Worm (Caenorhabditis elegans) whole organism, L4/young adult: Measurements from ENCODE around the gene C50B8.6.

Experiments
- dao-5 ChIP-seq: sonication (generic microtip); optimal IDR thresholded peaks from 2 replicates; lab custom pipeline; 2016; ENCODE audit warnings: missing genotype, missing genetic modification characterization, moderate library complexity, missing compliant biosample characterization
- him-1 ChIP-seq: sonication (generic microtip); optimal IDR thresholded peaks from 2 replicates; lab custom pipeline; 2016; ENCODE audit warnings: missing genotype, missing genetic modification reagents, missing genetic modification characterization, missing compliant biosample characterization

DNA sequence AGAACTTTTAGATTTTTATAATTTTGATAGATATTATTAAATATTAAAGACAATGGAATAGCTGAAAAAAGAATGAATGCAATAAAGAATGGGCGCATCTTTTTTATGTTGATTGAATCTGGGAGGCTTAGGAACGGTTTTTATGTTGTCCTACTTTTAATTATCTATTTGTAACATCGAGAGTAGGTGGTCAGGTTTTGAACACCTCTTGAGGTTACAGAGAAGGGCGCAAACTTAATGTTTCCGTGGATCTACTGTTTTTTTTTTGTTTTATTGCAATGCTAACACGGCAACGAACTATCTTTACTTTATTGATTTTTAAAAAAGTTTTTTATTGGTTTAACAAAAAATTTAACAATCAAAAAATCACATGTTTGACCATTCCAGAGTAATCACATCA, 35.1 kb downstream of the C50B8.6 start, which contains the start of gene F53F4.7:
- TF ChIP-seq him-1 (tag; lab: Kevin White, UChicago), result no peak
- TF ChIP-seq dao-5 (tag; lab: Kevin White, UChicago), result no peak
